Worm (Caenorhabditis elegans) whole organism, L1 larva: ENCODE results near the gene C04E6.12.

Experiments
- egl-27 ChIP-seq, 2 experiments: fragments of 150-350 bp in 1 of 2; sonication (generic microtip); optimal IDR thresholded peaks; 3 replicates each; lab custom pipeline; 2017 to 2018; ENCODE audit warnings: missing biosample characterization in 2 of 2, missing genetic modification characterization in 2 of 2, missing genetic modification reagents in 2 of 2
- elt-2 ChIP-seq: sonication (generic microtip); optimal IDR thresholded peaks from 2 replicates; lab custom pipeline; 2016; ENCODE audit warnings: missing genetic modification characterization, mild to moderate bottlenecking, inconsistent platforms, missing compliant biosample characterization, missing genetic modification reagents
- ets-5 ChIP-seq: fragments of 200-800 bp; sonication (Bioruptor generic); IDR thresholded peaks from 2 replicates; pipeline ENCODE4 v1.3.6; 2022; ENCODE audit warnings: missing genetic modification characterization, missing compliant biosample characterization
- fkh-10 ChIP-seq: sonication (generic microtip); optimal IDR thresholded peaks from 2 replicates; lab custom pipeline; 2017; ENCODE audit warnings: missing biosample characterization, missing genetic modification reagents, missing genetic modification characterization
- jun-1 ChIP-seq: fragments of 150-350 bp; optimal IDR thresholded peaks from 2 replicates; lab custom pipeline; 2014; ENCODE audit warnings: missing biosample characterization, missing genetic modification reagents, missing genetic modification characterization
- lsy-2 ChIP-seq, 2 experiments: fragments of 150-350 bp; optimal IDR thresholded peaks; 2 replicates each; lab custom pipeline; 2014; ENCODE audit warnings: missing biosample characterization in 2 of 2, missing genetic modification characterization in 2 of 2
- mep-1 ChIP-seq: fragments of 150-350 bp; optimal IDR thresholded peaks from 2 replicates; lab custom pipeline; 2014; ENCODE audit warnings: missing biosample characterization, missing genetic modification characterization
- nhr-20 ChIP-seq: sonication (generic microtip); optimal IDR thresholded peaks from 2 replicates; lab custom pipeline; 2016; ENCODE audit warnings: mild to moderate bottlenecking, missing genetic modification characterization, missing compliant biosample characterization
- nhr-77 ChIP-seq: fragments of 150-350 bp; optimal IDR thresholded peaks from 2 replicates; lab custom pipeline; 2014; ENCODE audit warnings: missing biosample characterization, missing genetic modification characterization
- tbx-2 ChIP-seq: sonication (generic microtip); optimal IDR thresholded peaks from 2 replicates; lab custom pipeline; 2016; ENCODE audit warnings: missing genetic modification characterization, missing compliant biosample characterization
- unc-130 ChIP-seq: fragments of 150-350 bp; optimal IDR thresholded peaks from 2 replicates; lab custom pipeline; 2017; ENCODE audit warnings: missing biosample characterization, missing genetic modification characterization, inconsistent platforms
- unc-62 ChIP-seq: fragments of 150-350 bp; optimal IDR thresholded peaks from 2 replicates; lab custom pipeline; 2014; ENCODE audit warnings: missing biosample characterization, missing genetic modification reagents, missing genetic modification characterization

DNA sequence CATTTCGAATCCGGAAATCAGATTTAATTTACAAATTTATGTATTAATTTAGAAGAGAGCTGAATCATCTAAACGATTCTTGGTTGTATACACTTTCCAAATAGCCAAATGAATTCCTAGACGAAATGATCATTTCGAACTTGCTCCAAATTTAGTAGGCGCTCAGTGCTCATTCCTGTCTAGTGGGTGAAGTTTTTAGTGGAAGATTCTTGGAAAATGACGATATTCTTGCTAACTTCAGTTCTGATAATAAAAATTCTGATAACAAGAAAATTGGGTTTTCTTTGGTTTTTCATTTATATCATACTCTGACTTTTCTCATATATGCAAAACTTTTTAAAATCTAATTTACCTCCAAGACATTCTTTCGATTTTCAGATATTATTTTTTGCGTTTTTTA, 2.0 kb upstream of the C04E6.12 start:
- TF ChIP-seq mep-1 (tag; lab: Kevin White, UChicago) (no peak), jun-1 (tag; lab: Kevin White, UChicago) (no peak), unc-62 (no peak), fkh-10 (no peak), nhr-77 (tag; lab: Kevin White, UChicago) (no peak), tbx-2 (no peak), elt-2 (tag; lab: Kevin White, UChicago) (no peak), ets-5 (no peak), nhr-20 (tag; lab: Kevin White, UChicago) (no peak), lsy-2 (tag; optimal IDR thresholded peaks at IDR 0.05; lab: Kevin White, UChicago) (no peak), egl-27 (tag; optimal IDR thresholded peaks at IDR 0.05; lab: Kevin White, UChicago) (no peak), unc-130 (tag; lab: Kevin White, UChicago) (no peak)
